Worm (Caenorhabditis elegans): ENCODE results near the gene C56C10.4.

DNA sequence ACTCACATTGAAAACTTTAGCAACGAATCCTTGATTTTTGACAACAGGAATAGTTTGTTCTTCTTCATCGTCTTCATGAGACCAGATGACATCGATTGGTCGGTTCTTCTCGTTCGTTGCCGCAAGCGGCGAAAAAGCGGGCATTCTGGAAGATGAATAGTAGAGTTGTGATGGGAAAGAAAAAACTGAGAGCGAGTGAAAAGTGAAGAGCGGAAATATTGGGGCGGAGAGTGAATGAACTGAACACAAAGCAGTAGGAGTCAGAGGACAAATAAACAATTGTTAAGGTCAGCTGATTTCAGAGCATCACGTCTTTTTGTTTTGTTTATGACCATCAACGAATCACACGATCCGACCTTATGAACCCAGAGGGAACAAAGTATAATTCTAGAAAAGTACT is 21.6 kb upstream of the C56C10.4 start, which contains the start of gene F18C5.10:
- peak; percentile 79 for TF ChIP-seq ama-1 (optimal IDR thresholded peaks at IDR 0.05)
- TF ChIP-seq nhr-76 (tag; optimal IDR thresholded peaks at IDR 0.05) = no peak
- TF ChIP-seq ceh-28 (tag; optimal IDR thresholded peaks at IDR 0.05) = no peak
- TF ChIP-seq hlh-30 (tag; optimal IDR thresholded peaks at IDR 0.05; ENCODE audit: insufficient read depth) = peak; percentile 91
- no peak for TF ChIP-seq lin-13 (GFP tag; optimal IDR thresholded peaks at IDR 0.05)
- TF ChIP-seq snpc-1.2 (GFP tag; IDR thresholded peaks at IDR 0.05) = no peak
- no peak for TF ChIP-seq unc-39 (tag; optimal IDR thresholded peaks at IDR 0.05)
- TF ChIP-seq pqm-1 (tag; optimal IDR thresholded peaks at IDR 0.05) = no peak
- TF ChIP-seq fkh-10 (GFP tag; optimal IDR thresholded peaks at IDR 0.05) = no peak
- no peak for TF ChIP-seq nhr-237 (tag; optimal IDR thresholded peaks at IDR 0.05)
